Worm (Caenorhabditis elegans) whole organism, L1 larva: Measurements from ENCODE around the gene Y56A3A.28.

Experiments used
- C04F5.9 ChIP-seq: sonication (generic microtip); optimal IDR thresholded peaks from 2 replicates; lab custom pipeline; 2016; ENCODE audit warnings: missing genetic modification characterization, missing compliant biosample characterization
- C16A3.4 ChIP-seq: fragments of 150-350 bp; optimal IDR thresholded peaks from 2 replicates; lab custom pipeline; 2014; ENCODE audit warnings: missing biosample characterization, missing genetic modification characterization
- F16B12.6 ChIP-seq: fragments of 150-350 bp; optimal IDR thresholded peaks from 2 replicates; lab custom pipeline; 2014; ENCODE audit warnings: missing biosample characterization, missing genetic modification characterization
- aha-1 ChIP-seq: fragments of 150-350 bp; optimal IDR thresholded peaks from 2 replicates; lab custom pipeline; 2014; ENCODE audit warnings: missing biosample characterization, missing genetic modification characterization
- aly-2 ChIP-seq: fragments of 150-350 bp; optimal IDR thresholded peaks from 2 replicates; lab custom pipeline; 2014; ENCODE audit warnings: missing biosample characterization, missing genetic modification characterization
- ama-1 ChIP-seq: fragments of 150-350 bp; optimal IDR thresholded peaks from 2 replicates; lab custom pipeline; 2014
- blmp-1 ChIP-seq: fragments of 150-350 bp; optimal IDR thresholded peaks from 2 replicates; lab custom pipeline; 2014; ENCODE audit warnings: missing biosample characterization, missing genetic modification characterization
- ceh-8 ChIP-seq: fragments of 200-800 bp; sonication (Bioruptor generic); optimal IDR thresholded peaks from 2 replicates; lab custom pipeline; 2018; ENCODE audit warnings: mild to moderate bottlenecking, missing genetic modification characterization, moderate library complexity, missing compliant biosample characterization
- ceh-88 ChIP-seq: fragments of 200-800 bp; sonication (Bioruptor generic); IDR thresholded peaks from 2 replicates; pipeline ENCODE4 v1.3.6; 2022; ENCODE audit warnings: missing genetic modification characterization, missing compliant biosample characterization
- ceh-90 ChIP-seq: sonication (generic microtip); optimal IDR thresholded peaks from 2 replicates; lab custom pipeline; 2016; ENCODE audit warnings: missing genetic modification characterization, missing compliant biosample characterization
- ces-1 ChIP-seq: fragments of 150-350 bp; optimal IDR thresholded peaks from 2 replicates; lab custom pipeline; 2014; ENCODE audit warnings: missing biosample characterization, missing genetic modification reagents, missing genetic modification characterization
- dpl-1 ChIP-seq, 3 experiments: fragments of 150-350 bp in 2 of 3; sonication (generic microtip) in 1 of 3; optimal IDR thresholded peaks; 2 replicates each; lab custom pipeline; 2014 to 2017; ENCODE audit warnings: missing biosample characterization in 3 of 3, missing genetic modification characterization in 3 of 3, missing genetic modification reagents in 3 of 3
- dsc-1 ChIP-seq: sonication (generic microtip); optimal IDR thresholded peaks from 2 replicates; lab custom pipeline; 2016; ENCODE audit warnings: mild to moderate bottlenecking, missing genetic modification characterization, missing compliant biosample characterization
- efl-1 ChIP-seq, 4 experiments: fragments of 150-350 bp; optimal IDR thresholded peaks in 3 of 4; peaks in 1 of 4; 1 replicate in 1 of 4; 2 replicates in 3 of 4; lab custom pipeline; 2014; ENCODE audit warnings: missing biosample characterization in 2 of 4, missing genetic modification characterization in 2 of 4, missing genetic modification reagents in 2 of 4
- efl-3 ChIP-seq: fragments of 200-800 bp; sonication (Bioruptor generic); optimal IDR thresholded peaks from 2 replicates; lab custom pipeline; 2018; ENCODE audit warnings: mild to moderate bottlenecking, missing genetic modification characterization, missing compliant biosample characterization
- egl-27 ChIP-seq, 2 experiments: fragments of 150-350 bp in 1 of 2; sonication (generic microtip); optimal IDR thresholded peaks; 3 replicates each; lab custom pipeline; 2017 to 2018; ENCODE audit warnings: missing biosample characterization in 2 of 2, missing genetic modification characterization in 2 of 2, missing genetic modification reagents in 2 of 2
- elt-2 ChIP-seq: sonication (generic microtip); optimal IDR thresholded peaks from 2 replicates; lab custom pipeline; 2016; ENCODE audit warnings: missing genetic modification characterization, mild to moderate bottlenecking, inconsistent platforms, missing compliant biosample characterization, missing genetic modification reagents
- grh-1 ChIP-seq: fragments of 200-800 bp; sonication (Bioruptor generic); IDR thresholded peaks from 2 replicates; pipeline ENCODE4 v1.3.6; 2022; ENCODE audit warnings: missing genetic modification reagents, missing genetic modification characterization, missing compliant biosample characterization
- hpl-2 ChIP-seq: fragments of 150-350 bp; optimal IDR thresholded peaks from 2 replicates; lab custom pipeline; 2014; ENCODE audit warnings: missing biosample characterization, missing genetic modification reagents, missing genetic modification characterization
- irx-1 ChIP-seq: sonication (generic microtip); optimal IDR thresholded peaks from 2 replicates; lab custom pipeline; 2016; ENCODE audit warnings: missing genetic modification characterization, missing compliant biosample characterization
- isw-1 ChIP-seq: fragments of 200-800 bp; sonication (Bioruptor generic); IDR thresholded peaks from 2 replicates; pipeline ENCODE4 v1.3.6; 2022; ENCODE audit warnings: missing genetic modification characterization, missing compliant biosample characterization
- jun-1 ChIP-seq: fragments of 150-350 bp; optimal IDR thresholded peaks from 2 replicates; lab custom pipeline; 2014; ENCODE audit warnings: missing biosample characterization, missing genetic modification reagents, missing genetic modification characterization
- lin-14 ChIP-seq: fragments of 200-800 bp; sonication (Bioruptor generic); optimal IDR thresholded peaks from 2 replicates; lab custom pipeline; 2018; ENCODE audit warnings: mild to moderate bottlenecking, missing genetic modification characterization, moderate library complexity, missing compliant biosample characterization
- lin-15B ChIP-seq: fragments of 150-350 bp; sonication (generic microtip); optimal IDR thresholded peaks from 3 replicates; lab custom pipeline; 2014; ENCODE audit warnings: missing biosample characterization, missing genetic modification characterization
- lsy-2 ChIP-seq, 2 experiments: fragments of 150-350 bp; optimal IDR thresholded peaks; 2 replicates each; lab custom pipeline; 2014; ENCODE audit warnings: missing biosample characterization in 2 of 2, missing genetic modification characterization in 2 of 2
- mab-9 ChIP-seq: fragments of 200-800 bp; sonication (Bioruptor generic); IDR thresholded peaks from 2 replicates; pipeline ENCODE4 v1.3.6; 2022; ENCODE audit warnings: missing genetic modification reagents, missing genetic modification characterization, missing compliant biosample characterization
- mdl-1 ChIP-seq, 2 experiments: fragments of 150-350 bp; optimal IDR thresholded peaks; 2 replicates each; lab custom pipeline; 2014 to 2017; ENCODE audit warnings: missing biosample characterization in 2 of 2, missing genetic modification characterization in 2 of 2, inconsistent platforms in 1 of 2
- nhr-11 ChIP-seq: fragments of 150-350 bp; optimal IDR thresholded peaks from 2 replicates; lab custom pipeline; 2014; ENCODE audit warnings: missing biosample characterization, missing genetic modification characterization
- nhr-12 ChIP-seq: sonication (generic microtip); optimal IDR thresholded peaks from 2 replicates; lab custom pipeline; 2017; ENCODE audit warnings: missing biosample characterization, missing genetic modification characterization
- nhr-19 ChIP-seq: fragments of 200-800 bp; sonication (Bioruptor generic); conservative IDR thresholded peaks from 2 replicates; pipeline ENCODE4 v1.3.6; 2022; ENCODE audit warnings: missing genetic modification characterization, missing compliant biosample characterization
- nhr-237 ChIP-seq: fragments of 150-350 bp; optimal IDR thresholded peaks from 2 replicates; lab custom pipeline; 2014; ENCODE audit warnings: missing biosample characterization, missing genetic modification characterization
- nhr-28 ChIP-seq: fragments of 150-350 bp; optimal IDR thresholded peaks from 2 replicates; lab custom pipeline; 2014; ENCODE audit warnings: missing biosample characterization, missing genetic modification characterization
- nhr-47 ChIP-seq: sonication (generic microtip); optimal IDR thresholded peaks from 2 replicates; lab custom pipeline; 2016; ENCODE audit warnings: mild to moderate bottlenecking, missing genetic modification characterization, moderate library complexity, missing compliant biosample characterization
- nhr-71 ChIP-seq: sonication (generic microtip); optimal IDR thresholded peaks from 2 replicates; lab custom pipeline; 2016; ENCODE audit warnings: mild to moderate bottlenecking, missing genetic modification characterization, moderate library complexity, missing compliant biosample characterization
- nhr-77 ChIP-seq: fragments of 150-350 bp; optimal IDR thresholded peaks from 2 replicates; lab custom pipeline; 2014; ENCODE audit warnings: missing biosample characterization, missing genetic modification characterization
- pag-3 ChIP-seq: sonication (generic microtip); optimal IDR thresholded peaks from 2 replicates; lab custom pipeline; 2017; ENCODE audit warnings: missing genetic modification characterization, mild to moderate bottlenecking, missing compliant biosample characterization, antibody characterized with exemption, borderline replicate concordance; ENCODE audit not compliant: insufficient read depth
- pax-3 ChIP-seq: fragments of 200-800 bp; sonication (Bioruptor generic); optimal IDR thresholded peaks from 2 replicates; lab custom pipeline; 2018; ENCODE audit warnings: mild to moderate bottlenecking, missing genetic modification characterization, moderate library complexity, missing compliant biosample characterization
- pqm-1 ChIP-seq: sonication (generic microtip); optimal IDR thresholded peaks from 3 replicates; lab custom pipeline; 2017; ENCODE audit warnings: missing biosample characterization, missing genetic modification characterization
- rnt-1 ChIP-seq: sonication (generic microtip); optimal IDR thresholded peaks from 2 replicates; lab custom pipeline; 2016; ENCODE audit warnings: mild to moderate bottlenecking, missing genetic modification characterization, moderate library complexity, missing compliant biosample characterization
- snpc-4 ChIP-seq: fragments of 150-350 bp; optimal IDR thresholded peaks from 2 replicates; lab custom pipeline; 2014; ENCODE audit warnings: missing biosample characterization, missing genetic modification characterization
- snu-23 ChIP-seq: sonication (generic microtip); optimal IDR thresholded peaks from 2 replicates; lab custom pipeline; 2016; ENCODE audit warnings: missing genetic modification characterization, missing compliant biosample characterization
- sup-37 ChIP-seq: fragments of 200-800 bp; sonication (Bioruptor generic); optimal IDR thresholded peaks from 2 replicates; lab custom pipeline; 2018; ENCODE audit warnings: mild to moderate bottlenecking, missing genetic modification characterization, missing compliant biosample characterization
- swsn-7 ChIP-seq: sonication (generic microtip); optimal IDR thresholded peaks from 2 replicates; lab custom pipeline; 2016; ENCODE audit warnings: missing genetic modification characterization, missing compliant biosample characterization
- unc-130 ChIP-seq: fragments of 150-350 bp; optimal IDR thresholded peaks from 2 replicates; lab custom pipeline; 2017; ENCODE audit warnings: missing biosample characterization, missing genetic modification characterization, inconsistent platforms
- unc-30 ChIP-seq: sonication (generic microtip); optimal IDR thresholded peaks from 2 replicates; lab custom pipeline; 2017; ENCODE audit warnings: missing biosample characterization, missing genetic modification characterization
- unc-98 ChIP-seq: fragments of 200-800 bp; sonication (Bioruptor generic); IDR thresholded peaks from 2 replicates; pipeline ENCODE4 v1.3.6; 2022; ENCODE audit warnings: missing genetic modification characterization, missing compliant biosample characterization
- ztf-11 ChIP-seq, 2 experiments: sonication (generic microtip); optimal IDR thresholded peaks; 2 replicates each; lab custom pipeline; 2016 to 2017; ENCODE audit warnings: missing genetic modification characterization in 2 of 2, missing biosample characterization in 1 of 2, missing compliant biosample characterization in 1 of 2

Gene Y56A3A.28

ce11 chrIII:12009764-12010163 lies 38.6 kb upstream of the Y56A3A.28 start (continued):
- no peak for TF ChIP-seq irx-1 (tag; lab: Kevin White, UChicago)
- no peak for TF ChIP-seq aly-2 (tag; lab: Kevin White, UChicago)
- TF ChIP-seq nhr-77, result no peak
- peak; percentile 22; the same call in 1 of the 2 replicates for TF ChIP-seq grh-1 (GFP tag; lab: Robert Waterston, UW)
- TF ChIP-seq C04F5.9 (tag; lab: Kevin White, UChicago), result no peak
- TF ChIP-seq swsn-7 (tag; lab: Kevin White, UChicago), result no peak
- TF ChIP-seq ces-1 (GFP tag; lab: Kevin White, UChicago), result no peak
- no peak for TF ChIP-seq snpc-4 (tag; lab: Kevin White, UChicago)
- no peak for TF ChIP-seq ama-1 (lab: Kevin White, UChicago)
- TF ChIP-seq unc-130 (tag; lab: Kevin White, UChicago), result no peak
- no peak for TF ChIP-seq dpl-1 (GFP tag; optimal IDR thresholded peaks at IDR 0.05; lab: Kevin White, UChicago)
- no peak for TF ChIP-seq pqm-1
- TF ChIP-seq nhr-12 (tag; lab: Kevin White, UChicago), result no peak
- TF ChIP-seq nhr-11, result no peak
- no peak for TF ChIP-seq egl-27 (tag; optimal IDR thresholded peaks at IDR 0.05; lab: Kevin White, UChicago)
- no peak for TF ChIP-seq elt-2 (tag; lab: Kevin White, UChicago)
- 0 out of 2 replicates have a peak, but pooled peaks have one; percentile 18 for TF ChIP-seq nhr-19 (GFP tag; lab: Robert Waterston, UW)
- TF ChIP-seq rnt-1, result no peak
- TF ChIP-seq aha-1 (tag; lab: Kevin White, UChicago), result no peak
- no peak for TF ChIP-seq ztf-11 (tag; optimal IDR thresholded peaks at IDR 0.05; lab: Kevin White, UChicago)
- TF ChIP-seq dsc-1, result no peak
- no peak for TF ChIP-seq C16A3.4 (tag; lab: Kevin White, UChicago)
- TF ChIP-seq nhr-47, result peak; percentile 7
- TF ChIP-seq F16B12.6 (tag; lab: Kevin White, UChicago), result no peak
- TF ChIP-seq pax-3 (tag; lab: Kevin White, UChicago), result no peak
- TF ChIP-seq lsy-2 (tag; optimal IDR thresholded peaks at IDR 0.05; lab: Kevin White, UChicago), result peak in 1 of 2 experiments; percentile 34
- no peak for TF ChIP-seq jun-1 (tag; lab: Kevin White, UChicago)
- TF ChIP-seq mab-9 (GFP tag; lab: Robert Waterston, UW), result no peak
- TF ChIP-seq efl-3 (GFP tag; lab: Kevin White, UChicago), result no peak
- TF ChIP-seq unc-98 (GFP tag; lab: Robert Waterston, UW), result no peak
- peak; percentile 30 for TF ChIP-seq blmp-1 (tag; lab: Kevin White, UChicago)
- TF ChIP-seq nhr-28, result no peak
- no peak for TF ChIP-seq pag-3 (tag; lab: Kevin White, UChicago)
- no peak for TF ChIP-seq mdl-1 (tag; optimal IDR thresholded peaks at IDR 0.05; lab: Kevin White, UChicago)
- no peak for TF ChIP-seq nhr-237 (tag; lab: Kevin White, UChicago)
- no peak for TF ChIP-seq ceh-88 (GFP tag; lab: Robert Waterston, UW)
- peak; percentile 59 for TF ChIP-seq snu-23 (GFP tag; lab: Kevin White, UChicago)
- TF ChIP-seq lin-14, result peak; percentile 64
- no peak for TF ChIP-seq isw-1 (GFP tag; lab: Robert Waterston, UW)
- no peak for TF ChIP-seq unc-30 (tag; lab: Kevin White, UChicago)
- no peak for TF ChIP-seq ceh-8 (GFP tag; lab: Kevin White, UChicago)
- no peak for TF ChIP-seq hpl-2 (GFP tag; lab: Kevin White, UChicago)
- peak; percentile 43 for TF ChIP-seq nhr-71 (tag; lab: Kevin White, UChicago)
- no peak for TF ChIP-seq lin-15B (tag; lab: Kevin White, UChicago)
- no peak for TF ChIP-seq ceh-90 (tag; lab: Kevin White, UChicago)
- no peak for TF ChIP-seq sup-37 (GFP tag; lab: Kevin White, UChicago)
- no peak for TF ChIP-seq efl-1 (optimal IDR thresholded peaks at IDR 0.05; lab: Kevin White, UChicago)
- TF ChIP-seq efl-1 (GFP tag; optimal IDR thresholded peaks at IDR 0.05 in 1 of 2; lab: Kevin White, UChicago), result peak in 1 of 2 experiments; percentile 92
